Worm (Caenorhabditis elegans): ENCODE measurements around the gene nspb-3.

The nspb-3 gene

ce11 chrIV:6552036-6552435 lies 42.7 kb downstream of the nspb-3 start:
- TF ChIP-seq daf-16 (GFP tag; optimal IDR thresholded peaks at IDR 0.05) (no peak), daf-16 (tag; optimal IDR thresholded peaks at IDR 0.05) (peak; percentile 79), nhr-6 (tag; optimal IDR thresholded peaks at IDR 0.05) (no peak), ces-1 (GFP tag; optimal IDR thresholded peaks at IDR 0.05) (no peak), hlh-11 (tag; optimal IDR thresholded peaks at IDR 0.05) (peak; percentile 11), R02D3.7 (tag; optimal IDR thresholded peaks at IDR 0.05) (no peak), nhr-42 (GFP tag; IDR thresholded peaks at IDR 0.05) (0 out of 2 replicates have a peak, but pooled peaks have one; percentile 15), mdt-29 (GFP tag; IDR thresholded peaks at IDR 0.05) (0 out of 2 replicates have a peak, but pooled peaks have one; percentile 18), nhr-28 (tag; optimal IDR thresholded peaks at IDR 0.05) (no peak), dve-1 (tag; optimal IDR thresholded peaks at IDR 0.05; ENCODE audit: insufficient read depth) (peak; percentile 1), saeg-2 (GFP tag; IDR thresholded peaks at IDR 0.05) (no peak), Y75B8A.6 (GFP tag; IDR thresholded peaks at IDR 0.05) (no peak), hlh-30 (tag; optimal IDR thresholded peaks at IDR 0.05; ENCODE audit: insufficient read depth) (no peak)

ce11 chrIV:6551359-6552031 lies 43.3 kb downstream of the nspb-3 start:
- TF ChIP-seq snpc-1.2 (GFP tag; IDR thresholded peaks at IDR 0.05) = peak; percentile 59; the same call in 1 of the 2 replicates
- TF ChIP-seq set-16 (GFP tag; IDR thresholded peaks at IDR 0.05) = peak; percentile 11; the same call in 1 of the 2 replicates

ce11 chrIV:6548609-6549008 lies 46.2 kb downstream of the nspb-3 start, which contains the start of gene fan-1:
TSS of gene fan-1 (plus strand) at chrIV:6548686.
- TF ChIP-seq daf-8 (GFP tag; IDR thresholded peaks at IDR 0.05) = no peak
- TF ChIP-seq hmg-1.1 (GFP tag; IDR thresholded peaks at IDR 0.05) = peak; percentile 51
- TF ChIP-seq tra-1 (GFP tag; IDR thresholded peaks at IDR 0.05) = no peak
- peak; percentile 57; the same call in 1 of the 2 replicates for TF ChIP-seq snpc-1.2 (GFP tag; IDR thresholded peaks at IDR 0.05)
- TF ChIP-seq F37D6.2 (tag; optimal IDR thresholded peaks at IDR 0.05) = peak; percentile 2
- TF ChIP-seq nhr-42 (GFP tag; IDR thresholded peaks at IDR 0.05) = 0 out of 2 replicates have a peak, but pooled peaks have one; percentile 30
- TF ChIP-seq lin-13 (GFP tag; optimal IDR thresholded peaks at IDR 0.05) = no peak
- TF ChIP-seq dmd-9 (GFP tag; IDR thresholded peaks at IDR 0.05) = no peak
- TF ChIP-seq skn-1 (tag; optimal IDR thresholded peaks at IDR 0.05) = no peak
- TF ChIP-seq dpl-1 (GFP tag; optimal IDR thresholded peaks at IDR 0.05) = peak; percentile 94
- TF ChIP-seq dve-1 (tag; optimal IDR thresholded peaks at IDR 0.05; ENCODE audit: insufficient read depth) = peak; percentile 60
- no peak for TF ChIP-seq zip-11 (GFP tag; IDR thresholded peaks at IDR 0.05)
- peak; percentile 53 for TF ChIP-seq nhr-6 (tag; optimal IDR thresholded peaks at IDR 0.05)
- TF ChIP-seq snpc-4 (tag; optimal IDR thresholded peaks at IDR 0.05) = no peak
- TF ChIP-seq zip-2 (tag; optimal IDR thresholded peaks at IDR 0.05) = no peak
- TF ChIP-seq mep-1 (tag; optimal IDR thresholded peaks at IDR 0.05) = peak; percentile 28
- no peak for TF ChIP-seq fkh-10 (GFP tag; optimal IDR thresholded peaks at IDR 0.05)
- peak; percentile 19 for TF ChIP-seq hlh-30 (tag; optimal IDR thresholded peaks at IDR 0.05; ENCODE audit: insufficient read depth)
- TF ChIP-seq lin-38 (GFP tag; IDR thresholded peaks at IDR 0.05) = peak; percentile 91
- no peak for TF ChIP-seq Y48G9A.11 (GFP tag; IDR thresholded peaks at IDR 0.05)
- peak in 1 of 2 experiments; percentile 79 for TF ChIP-seq unc-62 (GFP tag; optimal IDR thresholded peaks at IDR 0.05 in 1 of 2)
- no peak for TF ChIP-seq unc-62 (tag; optimal IDR thresholded peaks at IDR 0.05)
- no peak for TF ChIP-seq mxl-2 (GFP tag; conservative IDR thresholded peaks at IDR 0.05)
- TF ChIP-seq daf-19 (GFP tag; conservative IDR thresholded peaks at IDR 0.05) = no peak
- TF ChIP-seq mes-2 (tag; optimal IDR thresholded peaks at IDR 0.05; ENCODE audit: poor library complexity, severe bottlenecking) = no peak
- peak in 1 of 2 experiments; percentile 70 for TF ChIP-seq lsy-2 (tag; optimal IDR thresholded peaks at IDR 0.05)

Measured in whole organism, L4 larva.